Fruit fly (Drosophila melanogaster) whole organism, wandering third instar larva: Measurements from ENCODE around the gene CG6576.

Experiments
- Abd-B ChIP-seq: fragments of >200 bp; optimal IDR thresholded peaks from 2 replicates; lab custom pipeline; 2017; ENCODE audit warnings: missing biosample characterization, missing genetic modification characterization
- CG32264 ChIP-seq: fragments of 200-800 bp; sonication (Bioruptor generic); optimal IDR thresholded peaks from 2 replicates; lab custom pipeline; 2016; ENCODE audit warnings: missing biosample characterization, missing genetic modification characterization
- CG9705 ChIP-seq: fragments of 200-800 bp; sonication (Bioruptor generic); optimal IDR thresholded peaks from 2 replicates; lab custom pipeline; 2018; ENCODE audit warnings: missing biosample characterization, mild to moderate bottlenecking, missing genetic modification characterization
- CrebA ChIP-seq: fragments of 200-800 bp; sonication (Bioruptor generic); optimal IDR thresholded peaks from 2 replicates; lab custom pipeline; 2016; ENCODE audit warnings: missing biosample characterization, mild to moderate bottlenecking, missing genetic modification characterization, borderline replicate concordance
- Dfd ChIP-seq: fragments of >200 bp; optimal IDR thresholded peaks from 2 replicates; lab custom pipeline; 2017; ENCODE audit warnings: missing biosample characterization, missing genetic modification characterization
- Dif ChIP-seq: fragments of 200-275, 200-300 bp; sonication (Bioruptor generic); optimal IDR thresholded peaks from 2 replicates; lab custom pipeline; 2018; ENCODE audit warnings: missing biosample characterization, missing genetic modification characterization; ENCODE audit not compliant: partially characterized antibody
- GATAd ChIP-seq: sonication (Bioruptor generic); optimal IDR thresholded peaks from 2 replicates; lab custom pipeline; 2016; ENCODE audit warnings: missing biosample characterization, missing genetic modification characterization
- HLH106 ChIP-seq: fragments of 200-800 bp; optimal IDR thresholded peaks from 3 replicates; lab custom pipeline; 2019; ENCODE audit warnings: missing biosample characterization, mild to moderate bottlenecking, missing genetic modification characterization, moderate library complexity
- Hnf4 ChIP-seq: fragments of 200-800 bp; sonication (Bioruptor generic); optimal IDR thresholded peaks from 2 replicates; lab custom pipeline; 2016; ENCODE audit warnings: missing biosample characterization, mild to moderate bottlenecking, missing genetic modification characterization
- Hr78 ChIP-seq: fragments of >200 bp; optimal IDR thresholded peaks from 2 replicates; lab custom pipeline; 2017; ENCODE audit warnings: missing biosample characterization, missing genetic modification characterization
- Hr83 ChIP-seq: fragments of 200-300 bp; sonication (Bioruptor generic); optimal IDR thresholded peaks from 2 replicates; lab custom pipeline; 2016; ENCODE audit warnings: missing biosample characterization, mild to moderate bottlenecking, missing genetic modification characterization, moderate library complexity; ENCODE audit not compliant: poor library complexity, severe bottlenecking
- Jra ChIP-seq: sonication (Bioruptor generic); optimal IDR thresholded peaks from 2 replicates; lab custom pipeline; 2016; ENCODE audit warnings: missing biosample characterization, missing genetic modification characterization
- Mio ChIP-seq: sonication (Bioruptor generic); optimal IDR thresholded peaks from 2 replicates; lab custom pipeline; 2016; ENCODE audit warnings: missing biosample characterization, missing genetic modification characterization
- Myc ChIP-seq: fragments of >200 bp; optimal IDR thresholded peaks from 2 replicates; lab custom pipeline; 2017
- N ChIP-seq: fragments of >200 bp; optimal IDR thresholded peaks from 2 replicates; lab custom pipeline; 2018; ENCODE audit warnings: missing biosample characterization, missing external identifiers, missing genetic modification characterization
- OdsH ChIP-seq: fragments of 200-800 bp; sonication (Bioruptor generic); optimal IDR thresholded peaks from 2 replicates; lab custom pipeline; 2016; ENCODE audit warnings: missing biosample characterization, mild to moderate bottlenecking, missing genetic modification characterization
- Rel ChIP-seq, 2 experiments: fragments of 200-800 bp; sonication (Bioruptor generic) in 1 of 2; optimal IDR thresholded peaks; 2 replicates in 1 of 2; 3 replicates in 1 of 2; lab custom pipeline; 2016 to 2019; ENCODE audit warnings: mild to moderate bottlenecking in 2 of 2, missing biosample characterization in 2 of 2, missing genetic modification characterization in 2 of 2, moderate library complexity in 1 of 2
- Sp1 ChIP-seq: fragments of 200-800 bp; sonication (Bioruptor generic); optimal IDR thresholded peaks from 3 replicates; lab custom pipeline; 2019; ENCODE audit warnings: missing biosample characterization, mild to moderate bottlenecking, missing genetic modification characterization, moderate library complexity
- br ChIP-seq: fragments of 200-800 bp; sonication (Bioruptor generic); optimal IDR thresholded peaks from 2 replicates; lab custom pipeline; 2016; ENCODE audit warnings: missing biosample characterization, missing genetic modification characterization
- brk ChIP-seq: fragments of 200-800 bp; sonication (Bioruptor generic); optimal IDR thresholded peaks from 2 replicates; lab custom pipeline; 2016; ENCODE audit warnings: missing biosample characterization, mild to moderate bottlenecking, missing genetic modification characterization
- dl ChIP-seq, 2 experiments: fragments of 175-275, 200-275 bp in 1 of 2; fragments of 200-275 bp in 1 of 2; sonication (Bioruptor generic); optimal IDR thresholded peaks; lab custom pipeline; 2018; ENCODE audit warnings: mild to moderate bottlenecking in 2 of 2, missing biosample characterization in 2 of 2, missing genetic modification characterization in 2 of 2, moderate library complexity in 2 of 2; ENCODE audit not compliant: partially characterized antibody in 2 of 2, insufficient read depth in 1 of 2
- dmrt93B ChIP-seq: fragments of 200-800 bp; sonication (Bioruptor generic); optimal IDR thresholded peaks from 2 replicates; lab custom pipeline; 2018; ENCODE audit warnings: missing biosample characterization, mild to moderate bottlenecking, missing genetic modification characterization
- dsf ChIP-seq: sonication (Bioruptor generic); optimal IDR thresholded peaks from 2 replicates; lab custom pipeline; 2016; ENCODE audit warnings: missing biosample characterization, missing genetic modification characterization, borderline replicate concordance
- ey ChIP-seq: fragments of 200-800 bp; sonication (Bioruptor generic); optimal IDR thresholded peaks from 2 replicates; lab custom pipeline; 2016; ENCODE audit warnings: missing biosample characterization, missing genetic modification characterization
- foxo ChIP-seq, 2 experiments: fragments of 200-800 bp; sonication (Bioruptor generic); optimal IDR thresholded peaks; 2 replicates in 1 of 2; 3 replicates in 1 of 2; lab custom pipeline; 2016 to 2017; ENCODE audit warnings: missing biosample characterization in 2 of 2, missing genetic modification characterization in 2 of 2
- fru ChIP-seq: fragments of 200-800 bp; sonication (Bioruptor generic); optimal IDR thresholded peaks from 3 replicates; lab custom pipeline; 2016; ENCODE audit warnings: missing biosample characterization, mild to moderate bottlenecking, missing genetic modification characterization
- h ChIP-seq: fragments of 200-800 bp; sonication (Bioruptor generic); optimal IDR thresholded peaks from 3 replicates; lab custom pipeline; 2016; ENCODE audit warnings: missing biosample characterization, mild to moderate bottlenecking, missing genetic modification characterization
- jim ChIP-seq: fragments of 175-275, 200-325 bp; sonication (Bioruptor generic); optimal IDR thresholded peaks from 2 replicates; lab custom pipeline; 2016; ENCODE audit warnings: missing biosample characterization, mild to moderate bottlenecking, missing genetic modification characterization
- lola ChIP-seq: fragments of >200 bp; optimal IDR thresholded peaks from 2 replicates; lab custom pipeline; 2017; ENCODE audit warnings: missing biosample characterization, missing genetic modification characterization
- pan ChIP-seq: fragments of >200 bp; optimal IDR thresholded peaks from 2 replicates; lab custom pipeline; 2017
- psq ChIP-seq: fragments of 200-800 bp; sonication (Bioruptor generic); optimal IDR thresholded peaks from 3 replicates; lab custom pipeline; 2017; ENCODE audit warnings: missing biosample characterization, mild to moderate bottlenecking, missing genetic modification characterization, moderate library complexity
- rgr ChIP-seq: fragments of 200-800 bp; sonication (Bioruptor generic); optimal IDR thresholded peaks from 3 replicates; lab custom pipeline; 2016; ENCODE audit warnings: missing biosample characterization, mild to moderate bottlenecking, missing genetic modification characterization
- sage ChIP-seq: fragments of 200-800 bp; sonication (Bioruptor generic); optimal IDR thresholded peaks from 2 replicates; lab custom pipeline; 2016; ENCODE audit warnings: missing biosample characterization, mild to moderate bottlenecking, missing genetic modification characterization
- sv ChIP-seq: fragments of 200-800 bp; sonication (Bioruptor generic); optimal IDR thresholded peaks from 3 replicates; lab custom pipeline; 2016; ENCODE audit warnings: missing biosample characterization, missing genetic modification characterization
- tai ChIP-seq: sonication (Bioruptor generic); optimal IDR thresholded peaks from 2 replicates; lab custom pipeline; 2016; ENCODE audit warnings: missing biosample characterization, missing genetic modification characterization
- usp ChIP-seq: fragments of >200 bp; optimal IDR thresholded peaks from 2 replicates; lab custom pipeline; 2017; ENCODE audit warnings: missing biosample characterization, missing genetic modification characterization
- woc ChIP-seq: sonication (Bioruptor generic); optimal IDR thresholded peaks from 2 replicates; lab custom pipeline; 2016; ENCODE audit warnings: missing biosample characterization, mild to moderate bottlenecking, missing genetic modification characterization

Gene CG6576

dm6 chr3L:8749676-8750654 lies 5.8 kb upstream of the CG6576 start, which contains the start of gene CG13306:
TSS of gene CG13306 (minus strand) at chr3L:8749726.
- TF ChIP-seq CrebA: no peak
- TF ChIP-seq Hr78 (GFP tag; lab: Kevin White, UChicago): no peak
- no peak for TF ChIP-seq jim (GFP tag; lab: Kevin White, UChicago)
- no peak for TF ChIP-seq N (GFP tag; lab: Kevin White, UChicago)
- TF ChIP-seq brk (GFP tag; lab: Kevin White, UChicago): no peak

dm6 chr3L:8751262-8751661 lies 4.5 kb upstream of the CG6576 start:
- TF ChIP-seq Myc (lab: Kevin White, UChicago) (no peak), Dfd (no peak), CrebA (no peak), foxo (GFP tag; optimal IDR thresholded peaks at IDR 0.05; lab: Kevin White, UChicago) (no peak), usp (GFP tag; lab: Kevin White, UChicago) (no peak), tai (no peak), dl (GFP tag; optimal IDR thresholded peaks at IDR 0.05; lab: Kevin White, UChicago; ENCODE audit: insufficient read depth in 1 of 2, partially characterized antibody in 2 of 2) (no peak), Dif (GFP tag; lab: Kevin White, UChicago) (no peak), sage (GFP tag; lab: Kevin White, UChicago) (no peak), fru (GFP tag; lab: Kevin White, UChicago) (no peak), Rel (GFP tag; optimal IDR thresholded peaks at IDR 0.05; lab: Kevin White, UChicago) (no peak), Rel (tag; optimal IDR thresholded peaks at IDR 0.05; lab: Kevin White, UChicago) (no peak), dmrt93B (GFP tag; lab: Kevin White, UChicago) (no peak), rgr (GFP tag; lab: Kevin White, UChicago) (no peak), psq (GFP tag; lab: Kevin White, UChicago) (no peak), brk (GFP tag; lab: Kevin White, UChicago) (no peak)

- TF ChIP-seq h (GFP tag; lab: Kevin White, UChicago) (no peak), lola (GFP tag; lab: Kevin White, UChicago) (no peak), Hnf4 (GFP tag; lab: Kevin White, UChicago) (no peak), Mio (GFP tag; lab: Kevin White, UChicago) (no peak), dsf (no peak), Sp1 (GFP tag; lab: Kevin White, UChicago) (no peak), foxo (GFP tag; optimal IDR thresholded peaks at IDR 0.05; lab: Kevin White, UChicago) (no peak), OdsH (no peak), br (no peak), sv (GFP tag; lab: Kevin White, UChicago) (no peak), Dfd (no peak)
These were observed 2.2 kb upstream of the CG6576 start, which contains the start of gene Fhos for dm6 chr3L:8753592-8753991. TSS of gene Fhos (plus strand) at chr3L:8753619.

- TF ChIP-seq CG9705 (GFP tag; lab: Kevin White, UChicago) (no peak), GATAd (GFP tag; lab: Kevin White, UChicago) (no peak), brk (GFP tag; lab: Kevin White, UChicago) (no peak), foxo (GFP tag; optimal IDR thresholded peaks at IDR 0.05; lab: Kevin White, UChicago) (peak in 1 of 2 experiments; percentile 41), woc (GFP tag; lab: Kevin White, UChicago) (no peak), Abd-B (GFP tag; lab: Kevin White, UChicago) (no peak), sv (GFP tag; lab: Kevin White, UChicago) (no peak), psq (GFP tag; lab: Kevin White, UChicago) (peak; percentile 10), dsf (no peak), pan (lab: Kevin White, UChicago) (no peak), usp (GFP tag; lab: Kevin White, UChicago) (no peak), h (GFP tag; lab: Kevin White, UChicago) (peak; percentile 68), br (peak; percentile 36), Hr83 (GFP tag; lab: Kevin White, UChicago) (no peak), Hr78 (GFP tag; lab: Kevin White, UChicago) (no peak), CG32264 (GFP tag; lab: Kevin White, UChicago) (no peak), OdsH (peak; percentile 15), dl (GFP tag; optimal IDR thresholded peaks at IDR 0.05; lab: Kevin White, UChicago; ENCODE audit: insufficient read depth in 1 of 2, partially characterized antibody in 2 of 2) (no peak), HLH106 (tag; lab: Kevin White, UChicago) (no peak), tai (no peak), ey (peak; percentile 61), jim (GFP tag; lab: Kevin White, UChicago) (no peak), CrebA (no peak), Jra (no peak), Mio (GFP tag; lab: Kevin White, UChicago) (no peak), lola (GFP tag; lab: Kevin White, UChicago) (no peak), fru (GFP tag; lab: Kevin White, UChicago) (peak; percentile 53), N (GFP tag; lab: Kevin White, UChicago) (no peak), rgr (GFP tag; lab: Kevin White, UChicago) (peak; percentile 60), Hnf4 (GFP tag; lab: Kevin White, UChicago) (no peak), Myc (lab: Kevin White, UChicago) (no peak)
- TF ChIP-seq, all 38 proteins: peak for 8
These were observed 7.3 kb downstream of the CG6576 start for dm6 chr3L:8763037-8763454.
